Fruit fly (Drosophila melanogaster) S2 (cell line): ENCODE measurements around the gene CG32855.

Experiments used
- CG8478 ChIP-seq: fragments of >200 bp; optimal IDR thresholded peaks from 2 replicates; lab custom pipeline; 2018
- CTCF ChIP-seq, 2 experiments: fragments of >200 bp; optimal IDR thresholded peaks; 2 replicates each; lab custom pipeline; 2018

- peak in 1 of 2 experiments; percentile 40 for TF ChIP-seq CTCF (optimal IDR thresholded peaks at IDR 0.05; lab: Kevin White, UChicago)
- no peak for TF ChIP-seq CG8478 (lab: Kevin White, UChicago)
Observed at dm6 chr3R:16098333-16099267, 17.8 kb upstream of the CG32855 start, which contains the start of the genes Mhcl and Akt.
